Worm (Caenorhabditis elegans) whole organism, young adult: ENCODE data around the gene F41G3.20.

ENCODE experiments used
- attf-6 ChIP-seq: fragments of 200-800 bp; sonication (Bioruptor generic); IDR thresholded peaks from 2 replicates; pipeline ENCODE4 v1.3.6; 2022; ENCODE audit warnings: missing genetic modification reagents, missing genetic modification characterization, missing compliant biosample characterization
- ceh-40 ChIP-seq: fragments of 200-800 bp; sonication (Bioruptor generic); IDR thresholded peaks from 2 replicates; pipeline ENCODE4 v1.3.6; 2022; ENCODE audit warnings: missing genetic modification characterization, missing compliant biosample characterization
- ceh-91 ChIP-seq: fragments of 200-800 bp; sonication (Bioruptor generic); IDR thresholded peaks from 2 replicates; pipeline ENCODE4 v1.3.6; 2022; ENCODE audit warnings: missing genetic modification reagents, missing genetic modification characterization, missing compliant biosample characterization
- lin-35 ChIP-seq, 3 experiments: fragments of 150-350 bp in 2 of 3; sonication (generic microtip) in 1 of 3; optimal IDR thresholded peaks; 2 replicates each; lab custom pipeline; 2014 to 2018; ENCODE audit warnings: missing biosample characterization in 3 of 3, missing genetic modification characterization in 3 of 3, missing genetic modification reagents in 3 of 3
- lir-1 ChIP-seq: fragments of 200-800 bp; sonication (Bioruptor generic); conservative IDR thresholded peaks from 2 replicates; pipeline ENCODE4 v1.3.6; 2022; ENCODE audit warnings: missing genetic modification reagents, missing genetic modification characterization, missing compliant biosample characterization
- snpc-3.4 ChIP-seq: sonication (generic microtip); optimal IDR thresholded peaks from 2 replicates; lab custom pipeline; 2017; ENCODE audit warnings: missing genetic modification characterization, mild to moderate bottlenecking, missing compliant biosample characterization, antibody characterized with exemption, moderate library complexity, missing genotype, missing genetic modification reagents

- TF ChIP-seq ceh-40 (GFP tag; lab: Robert Waterston, UW): no peak
- TF ChIP-seq lin-35 (GFP tag; optimal IDR thresholded peaks at IDR 0.05; lab: Kevin White, UChicago): no peak
- TF ChIP-seq snpc-3.4 (tag; lab: Kevin White, UChicago): no peak
- TF ChIP-seq ceh-91 (GFP tag; lab: Robert Waterston, UW): no peak
- TF ChIP-seq attf-6 (GFP tag; lab: Robert Waterston, UW): no peak
- TF ChIP-seq lir-1 (GFP tag; lab: Robert Waterston, UW): no peak
Observed at ce11 chrII:6752850-6753249, 2.0 kb upstream of the F41G3.20 start, which contains the start of gene F41G3.21.
